Worm (Caenorhabditis elegans) whole organism, L3 larva: ENCODE results near the gene pssy-1.

Experiments used
- elt-2 ChIP-seq: sonication (generic microtip); optimal IDR thresholded peaks from 2 replicates; lab custom pipeline; 2016; ENCODE audit warnings: missing genetic modification reagents, mild to moderate bottlenecking, missing genetic modification characterization, missing compliant biosample characterization
- lin-15B ChIP-seq: fragments of 150-350 bp; optimal IDR thresholded peaks from 2 replicates; lab custom pipeline; 2014; ENCODE audit warnings: missing biosample characterization, missing genetic modification characterization
- lin-39 ChIP-seq: fragments of 150-350 bp; optimal IDR thresholded peaks from 2 replicates; lab custom pipeline; 2018; ENCODE audit warnings: missing biosample characterization, missing genetic modification reagents, missing genetic modification characterization
- nhr-25 ChIP-seq: sonication (generic microtip); optimal IDR thresholded peaks from 2 replicates; lab custom pipeline; 2017; ENCODE audit warnings: missing biosample characterization, missing genetic modification characterization
- pha-4 ChIP-seq: fragments of 150-350 bp; optimal IDR thresholded peaks from 2 replicates; lab custom pipeline; 2014; ENCODE audit warnings: missing biosample characterization, missing genetic modification reagents, missing genetic modification characterization
- pqm-1 ChIP-seq: fragments of 150-350 bp; optimal IDR thresholded peaks from 2 replicates; lab custom pipeline; 2017; ENCODE audit warnings: missing biosample characterization, missing genetic modification characterization, inconsistent platforms
- skn-1 ChIP-seq: fragments of 150-350 bp; optimal IDR thresholded peaks from 2 replicates; lab custom pipeline; 2014; ENCODE audit warnings: missing biosample characterization, missing genetic modification characterization
- snpc-4 ChIP-seq: fragments of 150-350 bp; optimal IDR thresholded peaks from 2 replicates; lab custom pipeline; 2014; ENCODE audit warnings: missing biosample characterization, missing genetic modification characterization
- tbx-2 ChIP-seq: sonication (generic microtip); optimal IDR thresholded peaks from 2 replicates; lab custom pipeline; 2016; ENCODE audit warnings: mild to moderate bottlenecking, missing genetic modification characterization, missing compliant biosample characterization
- unc-62 ChIP-seq: fragments of 150-350 bp; sonication (generic microtip); optimal IDR thresholded peaks from 4 replicates; lab custom pipeline; 2014; ENCODE audit warnings: missing biosample characterization, missing genetic modification reagents, missing genetic modification characterization
- zag-1 ChIP-seq: fragments of 150-350 bp; optimal IDR thresholded peaks from 2 replicates; lab custom pipeline; 2014; ENCODE audit warnings: missing biosample characterization, missing genetic modification characterization
- ztf-11 ChIP-seq: fragments of 150-350 bp; optimal IDR thresholded peaks from 2 replicates; lab custom pipeline; 2014; ENCODE audit warnings: missing biosample characterization, missing genetic modification characterization
- ztf-4 ChIP-seq: fragments of 150-350 bp; optimal IDR thresholded peaks from 2 replicates; lab custom pipeline; 2014; ENCODE audit warnings: missing biosample characterization, missing genetic modification characterization

DNA sequence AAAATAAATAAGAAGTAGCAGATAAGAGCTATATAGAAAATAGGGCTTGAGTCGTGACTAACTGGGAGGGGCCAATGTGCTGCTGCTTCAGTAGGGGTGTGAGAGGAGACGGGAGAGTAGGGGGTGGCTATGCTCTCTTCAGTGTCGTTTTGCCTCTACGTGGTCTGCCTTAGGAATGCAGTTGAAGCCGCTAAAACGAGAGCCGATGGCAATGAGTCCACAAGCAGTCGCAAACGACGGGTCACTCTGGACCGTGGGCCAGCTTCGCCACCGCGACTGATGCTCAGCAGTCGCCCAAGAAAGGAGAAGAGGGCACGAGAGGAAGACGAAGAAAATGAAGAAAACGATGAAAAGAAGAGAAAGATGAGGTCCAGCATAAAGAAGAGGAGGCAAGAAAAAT is 33.8 kb downstream of the pssy-1 start, which contains the start of gene grk-1:
- TF ChIP-seq zag-1 (tag; lab: Kevin White, UChicago), result no peak
- no peak for TF ChIP-seq snpc-4 (tag; lab: Kevin White, UChicago)
- no peak for TF ChIP-seq elt-2 (tag; lab: Kevin White, UChicago)
- TF ChIP-seq tbx-2 (tag; lab: Kevin White, UChicago), result no peak
- no peak for TF ChIP-seq nhr-25
- TF ChIP-seq lin-39, result no peak
- TF ChIP-seq skn-1 (tag; lab: Kevin White, UChicago), result no peak
- no peak for TF ChIP-seq pha-4 (tag; lab: Kevin White, UChicago)
- no peak for TF ChIP-seq ztf-11 (tag; lab: Kevin White, UChicago)
- TF ChIP-seq pqm-1 (tag; lab: Kevin White, UChicago), result no peak
- no peak for TF ChIP-seq lin-15B (tag; lab: Kevin White, UChicago)
- no peak for TF ChIP-seq ztf-4 (tag; lab: Kevin White, UChicago)
- TF ChIP-seq unc-62 (GFP tag; lab: Kevin White, UChicago), result no peak
